Fruit fly (Drosophila melanogaster) whole organism, pupa: Measurements from ENCODE around the gene Nopp140.
A peak's percentile ranks its signal among the peaks of the same experiment; 100 is the strongest.

Experiments used
- CG10348 ChIP-seq: fragments of 200-800 bp; sonication (Bioruptor generic); IDR thresholded peaks from 2 replicates; pipeline ENCODE4 v1.3.6; 2022; ENCODE audit warnings: missing biosample characterization, missing genetic modification characterization
- CG12605 ChIP-seq: fragments of 200-800 bp; sonication (Bioruptor generic); IDR thresholded peaks from 2 replicates; pipeline ENCODE4 v1.3.6; 2022; ENCODE audit warnings: missing biosample characterization, missing genetic modification characterization
- CG13204 ChIP-seq: fragments of 200-800 bp; sonication (Bioruptor generic); optimal IDR thresholded peaks from 2 replicates; lab custom pipeline; 2018; ENCODE audit warnings: missing biosample characterization, mild to moderate bottlenecking, missing genetic modification characterization, moderate library complexity
- CG14655 ChIP-seq: fragments of 200-800 bp; sonication (Bioruptor generic); optimal IDR thresholded peaks from 3 replicates; lab custom pipeline; 2017; ENCODE audit warnings: mild to moderate bottlenecking, missing biosample characterization, missing genetic modification reagents, missing genetic modification characterization
- CG15710 ChIP-seq: fragments of 200-800 bp; sonication (Bioruptor generic); optimal IDR thresholded peaks from 2 replicates; lab custom pipeline; 2018; ENCODE audit warnings: missing biosample characterization, mild to moderate bottlenecking, missing genetic modification characterization, moderate library complexity
- CG17806 ChIP-seq: fragments of 200-800 bp; sonication (Bioruptor generic); optimal IDR thresholded peaks from 2 replicates; lab custom pipeline; 2018; ENCODE audit warnings: missing biosample characterization, mild to moderate bottlenecking, missing genetic modification characterization, moderate library complexity
- CG32121 ChIP-seq: fragments of 200-800 bp; sonication (Bioruptor generic); IDR thresholded peaks from 2 replicates; pipeline ENCODE4 v1.3.6; 2022; ENCODE audit warnings: missing biosample characterization, missing genetic modification characterization
- CG34367 ChIP-seq: fragments of 200-800 bp; sonication (Bioruptor generic); optimal IDR thresholded peaks from 2 replicates; lab custom pipeline; 2018; ENCODE audit warnings: missing biosample characterization, mild to moderate bottlenecking, missing genetic modification characterization
- CG4496 ChIP-seq: fragments of 200-800 bp; sonication (Bioruptor generic); IDR thresholded peaks from 3 replicates; pipeline ENCODE4 v1.3.6; 2022; ENCODE audit warnings: missing biosample characterization, missing genetic modification characterization
- CG8159 ChIP-seq: fragments of 200-800 bp; sonication (Bioruptor generic); optimal IDR thresholded peaks from 3 replicates; lab custom pipeline; 2018; ENCODE audit warnings: missing biosample characterization, mild to moderate bottlenecking, missing genetic modification characterization, moderate library complexity
- CG8301 ChIP-seq: fragments of 200-800 bp; sonication (Bioruptor generic); optimal IDR thresholded peaks from 2 replicates; lab custom pipeline; 2018; ENCODE audit warnings: missing biosample characterization, mild to moderate bottlenecking, missing genetic modification characterization
- CG9948 ChIP-seq: fragments of 200-800 bp; sonication (Bioruptor generic); optimal IDR thresholded peaks from 2 replicates; lab custom pipeline; 2018; ENCODE audit warnings: missing biosample characterization, mild to moderate bottlenecking, missing genetic modification characterization, moderate library complexity
- D1 ChIP-seq: fragments of 200-800 bp; sonication (Bioruptor generic); optimal IDR thresholded peaks from 2 replicates; lab custom pipeline; 2018; ENCODE audit warnings: missing biosample characterization, mild to moderate bottlenecking, missing genetic modification characterization, moderate library complexity
- EcR ChIP-seq: fragments of 200-800 bp; sonication (Bioruptor generic); optimal IDR thresholded peaks from 3 replicates; lab custom pipeline; 2019; ENCODE audit warnings: missing biosample characterization, missing genetic modification characterization, mild to moderate bottlenecking, moderate library complexity, missing genetic modification reagents
- Ets98B ChIP-seq: fragments of 200-800 bp; sonication (Bioruptor generic); IDR thresholded peaks from 2 replicates; pipeline ENCODE4 v1.3.6; 2022; ENCODE audit warnings: missing biosample characterization, missing genetic modification characterization
- Pif1A ChIP-seq: fragments of 200-800 bp; sonication (Bioruptor generic); optimal IDR thresholded peaks from 3 replicates; lab custom pipeline; 2016; ENCODE audit warnings: missing biosample characterization, missing genetic modification characterization
- Pif1B ChIP-seq: fragments of 200-800 bp; sonication (Bioruptor generic); optimal IDR thresholded peaks from 3 replicates; lab custom pipeline; 2016; ENCODE audit warnings: missing biosample characterization, missing genetic modification characterization
- Snoo ChIP-seq: fragments of 200-800 bp; sonication (Bioruptor generic); optimal IDR thresholded peaks from 3 replicates; lab custom pipeline; 2017; ENCODE audit warnings: missing biosample characterization, mild to moderate bottlenecking, missing genetic modification characterization, inconsistent platforms
- fd96Ca ChIP-seq: fragments of 200-800 bp; sonication (Bioruptor generic); IDR thresholded peaks from 3 replicates; pipeline ENCODE4 v1.3.6; 2022; ENCODE audit warnings: missing biosample characterization, missing genetic modification characterization
- gl ChIP-seq: fragments of 200-800 bp; sonication (Bioruptor generic); optimal IDR thresholded peaks from 2 replicates; lab custom pipeline; 2018; ENCODE audit warnings: missing biosample characterization, mild to moderate bottlenecking, missing genetic modification characterization
- rn ChIP-seq: fragments of 200-800 bp; sonication (Bioruptor generic); IDR thresholded peaks from 2 replicates; pipeline ENCODE4 v1.3.6; 2022; ENCODE audit warnings: missing biosample characterization, missing genetic modification characterization

Nopp140 gene

DNA sequence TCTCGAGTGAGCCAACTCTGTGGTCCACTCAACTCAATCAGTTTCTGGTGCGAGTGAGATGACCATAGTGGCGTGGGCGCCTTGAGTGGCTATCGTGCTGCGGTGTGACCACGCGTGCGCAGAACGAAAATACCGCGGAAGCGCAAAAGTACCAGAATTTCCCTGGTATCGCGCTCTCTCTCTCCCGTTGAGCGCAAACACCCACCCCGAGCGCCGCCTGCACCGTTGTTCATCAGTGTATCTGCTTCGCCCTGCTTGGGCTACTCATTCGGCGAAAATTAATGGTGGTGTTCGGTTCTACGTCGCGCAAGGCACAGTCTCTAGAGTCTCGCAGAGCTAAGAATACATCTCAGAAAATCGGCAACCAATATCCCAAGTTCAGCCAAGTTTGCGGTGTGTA is 46.8 kb downstream of the Nopp140 start:
- TF ChIP-seq CG12605 (GFP tag; lab: Robert Waterston, UW): peak; percentile 79
- peak; percentile 7 for TF ChIP-seq CG8301
- peak; percentile 27 for TF ChIP-seq CG14655
- TF ChIP-seq CG13204: peak; percentile 77
- TF ChIP-seq CG17806: peak; percentile 9
- peak; percentile 79; the same call in 2 of the 3 replicates for TF ChIP-seq CG4496 (GFP tag; lab: Robert Waterston, UW)
- TF ChIP-seq CG32121: peak; percentile 45
- TF ChIP-seq CG34367: peak; percentile 38
- peak; percentile 81 for TF ChIP-seq Ets98B (GFP tag; lab: Robert Waterston, UW)
- TF ChIP-seq Snoo (tag; lab: Kevin White, UChicago): peak; percentile 52
- TF ChIP-seq rn (GFP tag; lab: Robert Waterston, UW): 0 out of 2 replicates have a peak, but pooled peaks have one; percentile 21
- TF ChIP-seq Pif1A: no peak
- TF ChIP-seq CG10348 (GFP tag; lab: Robert Waterston, UW): no peak
- peak; percentile 69 for TF ChIP-seq EcR (GFP tag; lab: Kevin White, UChicago)
- no peak; the same call in 2 of the 3 replicates for TF ChIP-seq fd96Ca
- TF ChIP-seq Pif1B (GFP tag; lab: Kevin White, UChicago): peak; percentile 23
- TF ChIP-seq gl: no peak
- peak; percentile 39 for TF ChIP-seq CG8159 (tag; lab: Kevin White, UChicago)
- TF ChIP-seq CG15710 (tag; lab: Kevin White, UChicago): peak; percentile 19
- TF ChIP-seq CG9948 (tag; lab: Kevin White, UChicago): no peak
- TF ChIP-seq D1 (tag; lab: Kevin White, UChicago): no peak

dm6 chr3L:21880398-21880810 is 47.8 kb downstream of the Nopp140 start:
- TF ChIP-seq CG17806 (peak; percentile 90), CG12605 (GFP tag; lab: Robert Waterston, UW) (peak; percentile 93), EcR (GFP tag; lab: Kevin White, UChicago) (peak; percentile 68), fd96Ca (peak; percentile 99), CG9948 (tag; lab: Kevin White, UChicago) (peak; percentile 89), Ets98B (GFP tag; lab: Robert Waterston, UW) (peak; percentile 98), Pif1A (peak; percentile 98), CG8301 (peak; percentile 85), CG8159 (tag; lab: Kevin White, UChicago) (peak; percentile 92), CG32121 (peak; percentile 99), CG34367 (peak; percentile 89), rn (GFP tag; lab: Robert Waterston, UW) (peak; percentile 97), D1 (tag; lab: Kevin White, UChicago) (no peak), CG15710 (tag; lab: Kevin White, UChicago) (peak; percentile 96), CG13204 (peak; percentile 85), CG4496 (GFP tag; lab: Robert Waterston, UW) (peak; percentile 99), Snoo (tag; lab: Kevin White, UChicago) (peak; percentile 97), gl (peak; percentile 91), CG14655 (peak; percentile 87), CG10348 (GFP tag; lab: Robert Waterston, UW) (peak; percentile 97), Pif1B (GFP tag; lab: Kevin White, UChicago) (peak; percentile 97)

dm6 chr3L:21882075-21882474 is 49.5 kb downstream of the Nopp140 start:
- TF ChIP-seq CG13204: no peak
- no peak for TF ChIP-seq Pif1A
- no peak for TF ChIP-seq EcR (GFP tag; lab: Kevin White, UChicago)
- no peak for TF ChIP-seq CG17806
- TF ChIP-seq CG4496 (GFP tag; lab: Robert Waterston, UW): no peak
- no peak for TF ChIP-seq Ets98B (GFP tag; lab: Robert Waterston, UW)
- no peak for TF ChIP-seq CG8159 (tag; lab: Kevin White, UChicago)
- no peak for TF ChIP-seq Pif1B (GFP tag; lab: Kevin White, UChicago)
- TF ChIP-seq CG10348 (GFP tag; lab: Robert Waterston, UW): no peak
- TF ChIP-seq CG15710 (tag; lab: Kevin White, UChicago): no peak
- no peak for TF ChIP-seq Snoo (tag; lab: Kevin White, UChicago)
- TF ChIP-seq CG9948 (tag; lab: Kevin White, UChicago): no peak
- TF ChIP-seq fd96Ca: no peak
- TF ChIP-seq CG8301: no peak
- TF ChIP-seq CG12605 (GFP tag; lab: Robert Waterston, UW): no peak
- TF ChIP-seq rn (GFP tag; lab: Robert Waterston, UW): no peak
- TF ChIP-seq D1 (tag; lab: Kevin White, UChicago): no peak
- no peak for TF ChIP-seq CG34367

DNA sequence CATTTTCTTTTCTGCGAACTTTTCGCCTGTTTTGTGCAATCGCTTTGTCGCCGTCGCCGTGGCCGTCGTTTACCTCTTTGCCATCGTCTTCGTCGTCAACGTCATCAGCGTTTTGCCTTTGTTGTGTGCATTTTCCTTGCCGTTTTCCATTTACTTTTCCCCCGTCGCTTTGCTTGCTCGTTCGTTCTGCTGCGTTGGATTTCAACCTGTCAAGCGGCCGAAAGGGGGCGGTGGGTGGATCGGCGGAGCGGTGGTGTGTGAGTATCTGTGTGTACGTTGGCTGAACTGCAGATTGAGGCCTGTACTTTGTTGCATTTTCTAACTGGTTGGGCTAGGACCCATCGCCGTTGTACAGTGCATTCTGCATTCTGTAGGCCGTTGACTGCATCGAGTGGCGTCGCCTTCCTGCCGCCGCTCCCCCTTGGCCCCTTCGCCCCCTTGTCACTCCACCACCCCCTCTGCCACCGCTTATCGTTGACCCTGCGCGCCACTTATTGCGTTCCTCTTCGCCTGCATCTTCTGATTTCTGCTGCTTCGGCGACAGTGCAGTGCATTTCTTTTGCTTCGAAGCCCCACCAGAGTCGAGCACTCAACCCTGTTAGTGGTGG is 50.5 kb downstream of the Nopp140 start:
- TF ChIP-seq CG12605 (GFP tag; lab: Robert Waterston, UW): no peak
- no peak for TF ChIP-seq fd96Ca
- TF ChIP-seq Pif1A: no peak
- TF ChIP-seq CG32121: no peak; the same call in 1 of the 2 replicates
- no peak for TF ChIP-seq CG34367
- TF ChIP-seq CG10348 (GFP tag; lab: Robert Waterston, UW): no peak
- TF ChIP-seq Ets98B (GFP tag; lab: Robert Waterston, UW): no peak; the same call in 1 of the 2 replicates
- no peak for TF ChIP-seq CG14655
- TF ChIP-seq rn (GFP tag; lab: Robert Waterston, UW): no peak
- peak; percentile 28 for TF ChIP-seq gl
- peak; percentile 95 for TF ChIP-seq CG13204
- peak; percentile 97 for TF ChIP-seq EcR (GFP tag; lab: Kevin White, UChicago)
- no peak for TF ChIP-seq D1 (tag; lab: Kevin White, UChicago)
- TF ChIP-seq Pif1B (GFP tag; lab: Kevin White, UChicago): no peak

DNA sequence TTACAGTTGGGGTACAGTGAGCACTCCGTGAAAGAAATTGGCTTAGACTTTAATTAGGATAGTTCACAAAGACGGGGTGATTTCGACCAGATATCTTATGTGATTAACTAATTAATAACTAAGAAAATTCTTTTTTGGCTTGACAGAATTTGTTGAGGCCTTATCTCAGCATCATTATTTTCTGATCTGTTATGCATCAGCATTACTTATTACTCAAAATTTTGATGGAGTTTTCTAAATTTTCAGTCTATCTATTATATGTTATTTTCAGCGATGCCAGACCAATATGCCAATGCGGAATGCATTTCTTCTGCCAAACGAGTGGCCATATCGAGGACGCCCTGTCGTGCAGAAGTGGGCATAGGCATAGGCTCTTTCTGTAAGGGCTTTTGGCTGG is 51.0 kb downstream of the Nopp140 start:
- TF ChIP-seq CG12605 (GFP tag; lab: Robert Waterston, UW) (peak; percentile 11; the same call in 1 of the 2 replicates), Pif1B (GFP tag; lab: Kevin White, UChicago) (peak; percentile 81), Pif1A (peak; percentile 92), fd96Ca (peak; percentile 75), CG34367 (peak; percentile 76), rn (GFP tag; lab: Robert Waterston, UW) (0 out of 2 replicates have a peak, but pooled peaks have one; percentile 3), Snoo (tag; lab: Kevin White, UChicago) (peak; percentile 44), CG15710 (tag; lab: Kevin White, UChicago) (peak; percentile 86), CG4496 (GFP tag; lab: Robert Waterston, UW) (peak; percentile 69; the same call in 2 of the 3 replicates), CG32121 (no peak), CG17806 (peak; percentile 81), D1 (tag; lab: Kevin White, UChicago) (peak; percentile 67), CG9948 (tag; lab: Kevin White, UChicago) (peak; percentile 86), Ets98B (GFP tag; lab: Robert Waterston, UW) (peak; percentile 34; the same call in 1 of the 2 replicates), CG8159 (tag; lab: Kevin White, UChicago) (peak; percentile 87), gl (no peak), CG14655 (peak; percentile 92), CG10348 (GFP tag; lab: Robert Waterston, UW) (no peak), CG13204 (no peak), CG8301 (peak; percentile 83), EcR (GFP tag; lab: Kevin White, UChicago) (no peak)
